Fruit fly (Drosophila melanogaster) whole organism, embryonic: ENCODE data around the gene Doc2.
A peak's percentile ranks its signal among the peaks of the same experiment; 100 is the strongest.

Source experiments
- BtbVII ChIP-seq: fragments of 200-800 bp; sonication (Bioruptor generic); optimal IDR thresholded peaks from 3 replicates; lab custom pipeline; 2017; ENCODE audit warnings: missing biosample characterization, mild to moderate bottlenecking, missing genetic modification characterization
- CG10366 ChIP-seq: fragments of 200-800 bp; sonication (Bioruptor generic); IDR thresholded peaks from 2 replicates; pipeline ENCODE4 v1.3.6; 2022; ENCODE audit warnings: missing biosample characterization, missing genetic modification characterization
- CG10431 ChIP-seq: fragments of 200-800 bp; sonication (Bioruptor generic); optimal IDR thresholded peaks from 3 replicates; lab custom pipeline; 2018; ENCODE audit warnings: missing biosample characterization, mild to moderate bottlenecking, missing genetic modification characterization
- CG10565 ChIP-seq: fragments of 200-800 bp; sonication (Bioruptor generic); optimal IDR thresholded peaks from 3 replicates; lab custom pipeline; 2016; ENCODE audit warnings: missing biosample characterization, mild to moderate bottlenecking, missing genetic modification characterization
- CG10979 ChIP-seq: fragments of 200-800 bp; sonication (Bioruptor generic); optimal IDR thresholded peaks from 2 replicates; lab custom pipeline; 2018; ENCODE audit warnings: missing biosample characterization, mild to moderate bottlenecking, missing genetic modification characterization, moderate library complexity
- CG13296 ChIP-seq: fragments of 200-800 bp; sonication (Bioruptor generic); optimal IDR thresholded peaks from 3 replicates; lab custom pipeline; 2018; ENCODE audit warnings: missing biosample characterization, mild to moderate bottlenecking, missing genetic modification characterization
- CG15479 ChIP-seq: fragments of 200-800 bp; sonication (Bioruptor generic); optimal IDR thresholded peaks from 3 replicates; lab custom pipeline; 2019; ENCODE audit warnings: missing biosample characterization, mild to moderate bottlenecking, missing genetic modification characterization, moderate library complexity
- CG17186 ChIP-seq: fragments of 200-800 bp; sonication (Bioruptor generic); optimal IDR thresholded peaks from 3 replicates; lab custom pipeline; 2017; ENCODE audit warnings: missing biosample characterization, missing genetic modification reagents, missing genetic modification characterization
- CG17385 ChIP-seq: fragments of 200-800 bp; sonication (Bioruptor generic); optimal IDR thresholded peaks from 3 replicates; lab custom pipeline; 2018; ENCODE audit warnings: missing biosample characterization, mild to moderate bottlenecking, missing genetic modification characterization
- CG17912 ChIP-seq: fragments of 200-800 bp; sonication (Bioruptor generic); optimal IDR thresholded peaks from 2 replicates; lab custom pipeline; 2018; ENCODE audit warnings: missing biosample characterization, mild to moderate bottlenecking, missing genetic modification characterization
- CG18011 ChIP-seq: fragments of 200-800 bp; sonication (Bioruptor generic); optimal IDR thresholded peaks from 2 replicates; lab custom pipeline; 2017; ENCODE audit warnings: missing biosample characterization, missing genetic modification characterization, mild to moderate bottlenecking, moderate library complexity, missing genotype
- CG2678 ChIP-seq: fragments of 200-800 bp; sonication (Bioruptor generic); optimal IDR thresholded peaks from 3 replicates; lab custom pipeline; 2019; ENCODE audit warnings: missing biosample characterization, mild to moderate bottlenecking, missing genetic modification characterization, moderate library complexity
- CG3726 ChIP-seq: fragments of 200-800 bp; sonication (Bioruptor generic); IDR thresholded peaks from 3 replicates; pipeline ENCODE4, ENCODE4 v1.3.6; 2022; ENCODE audit warnings: missing biosample characterization, missing genetic modification characterization
- CG4282 ChIP-seq: fragments of 200-800 bp; sonication (Bioruptor generic); optimal IDR thresholded peaks from 2 replicates; lab custom pipeline; 2016; ENCODE audit warnings: missing biosample characterization, missing genetic modification characterization
- CG6683 ChIP-seq: fragments of 200-800 bp; sonication (Bioruptor generic); optimal IDR thresholded peaks from 2 replicates; lab custom pipeline; 2017; ENCODE audit warnings: missing biosample characterization, mild to moderate bottlenecking, missing genetic modification characterization, missing genetic modification reagents
- CG7963 ChIP-seq: fragments of 200-800 bp; sonication (Bioruptor generic); IDR thresholded peaks from 3 replicates; pipeline ENCODE4 v1.3.6; 2022; ENCODE audit warnings: missing biosample characterization, missing genetic modification characterization; ENCODE audit not compliant: partially characterized antibody
- CG8281 ChIP-seq: fragments of 200-800 bp; sonication (Bioruptor generic); optimal IDR thresholded peaks from 2 replicates; lab custom pipeline; 2018; ENCODE audit warnings: missing biosample characterization, mild to moderate bottlenecking, missing genetic modification characterization, moderate library complexity
- E2f2 ChIP-seq: fragments of 200-800 bp; sonication (Bioruptor generic); IDR thresholded peaks from 2 replicates; pipeline ENCODE4 v1.3.6; 2022; ENCODE audit warnings: missing biosample characterization, missing genetic modification characterization
- Eip74EF ChIP-seq, 2 experiments: fragments of 200-800 bp in 1 of 2; fragments of >200 bp in 1 of 2; sonication (Bioruptor generic) in 1 of 2; optimal IDR thresholded peaks; 2 replicates each; lab custom pipeline; 2017 to 2019; ENCODE audit warnings: missing biosample characterization in 2 of 2, missing genetic modification characterization in 2 of 2, mild to moderate bottlenecking in 1 of 2, moderate library complexity in 1 of 2
- Kr ChIP-seq: fragments of 200-800 bp; sonication (Bioruptor generic); optimal IDR thresholded peaks from 2 replicates; lab custom pipeline; 2017; ENCODE audit warnings: missing biosample characterization, mild to moderate bottlenecking, missing genetic modification characterization
- Med ChIP-seq: fragments of 200-800 bp; sonication (Bioruptor generic); peaks from one replicate; lab custom pipeline; 2016; ENCODE audit warnings: missing biosample characterization, missing genetic modification characterization, mild to moderate bottlenecking, inconsistent platforms, moderate library complexity
- Mes4 ChIP-seq: fragments of 200-800 bp; sonication (Bioruptor generic); optimal IDR thresholded peaks from 2 replicates; lab custom pipeline; 2016; ENCODE audit warnings: missing biosample characterization, missing genetic modification characterization
- Neu2 ChIP-seq: fragments of 200-800 bp; sonication (Bioruptor generic); optimal IDR thresholded peaks from 3 replicates; lab custom pipeline; 2016; ENCODE audit warnings: missing biosample characterization, missing genetic modification characterization, borderline replicate concordance
- Nf-YA ChIP-seq: fragments of 200-800 bp; sonication (Bioruptor generic); IDR thresholded peaks from 2 replicates; pipeline ENCODE4 v1.3.6; 2022; ENCODE audit warnings: missing biosample characterization, missing genetic modification characterization
- Sox102F ChIP-seq: fragments of 200-800 bp; sonication (Bioruptor generic); optimal IDR thresholded peaks from 2 replicates; lab custom pipeline; 2018; ENCODE audit warnings: missing biosample characterization, mild to moderate bottlenecking, missing genetic modification characterization, moderate library complexity
- YL-1 ChIP-seq: fragments of 200-800 bp; sonication (Bioruptor generic); optimal IDR thresholded peaks from 3 replicates; lab custom pipeline; 2017; ENCODE audit warnings: missing biosample characterization, mild to moderate bottlenecking, missing genetic modification characterization
- emc ChIP-seq: fragments of 200-800 bp; sonication (Bioruptor generic); optimal IDR thresholded peaks from 2 replicates; lab custom pipeline; 2016; ENCODE audit warnings: missing biosample characterization, missing genetic modification characterization
- en ChIP-seq: fragments of 200-800 bp; sonication (Bioruptor generic); optimal IDR thresholded peaks from 2 replicates; lab custom pipeline; 2016; ENCODE audit warnings: missing biosample characterization, missing genetic modification characterization
- fd102C ChIP-seq: fragments of 200-800 bp; sonication (Bioruptor generic); optimal IDR thresholded peaks from 2 replicates; lab custom pipeline; 2018; ENCODE audit warnings: missing biosample characterization, mild to moderate bottlenecking, missing genetic modification characterization, moderate library complexity
- fu2 ChIP-seq: fragments of 200-800 bp; sonication (Bioruptor generic); optimal IDR thresholded peaks from 2 replicates; lab custom pipeline; 2016; ENCODE audit warnings: missing biosample characterization, missing genetic modification characterization
- gsb ChIP-seq: fragments of 200-800 bp; sonication (Bioruptor generic); IDR thresholded peaks from 2 replicates; pipeline ENCODE4 v1.3.6; 2022; ENCODE audit warnings: missing biosample characterization, missing genetic modification characterization
- mld ChIP-seq: fragments of 200-800 bp; sonication (Bioruptor generic); IDR thresholded peaks from 3 replicates; pipeline ENCODE4 v1.3.6; 2022; ENCODE audit warnings: missing biosample characterization, missing genetic modification characterization; ENCODE audit not compliant: partially characterized antibody
- nom ChIP-seq: fragments of 200-800 bp; sonication (Bioruptor generic); optimal IDR thresholded peaks from 2 replicates; lab custom pipeline; 2017; ENCODE audit warnings: missing biosample characterization, missing genetic modification characterization, mild to moderate bottlenecking, moderate library complexity, missing genetic modification reagents
- pb ChIP-seq: fragments of 200-800 bp; sonication (Bioruptor generic); optimal IDR thresholded peaks from 3 replicates; lab custom pipeline; 2016; ENCODE audit warnings: missing biosample characterization, missing genetic modification characterization
- peb ChIP-seq: fragments of 200-800 bp; sonication (Bioruptor generic); IDR thresholded peaks from 2 replicates; pipeline ENCODE4 v1.3.6; 2022; ENCODE audit warnings: missing biosample characterization, missing genetic modification characterization
- pnt ChIP-seq: fragments of 200-800 bp; sonication (Bioruptor generic); optimal IDR thresholded peaks from 3 replicates; lab custom pipeline; 2016; ENCODE audit warnings: missing biosample characterization, missing genetic modification characterization
- pzg ChIP-seq: fragments of 200-800 bp; sonication (Bioruptor generic); optimal IDR thresholded peaks from 3 replicates; lab custom pipeline; 2018; ENCODE audit warnings: missing biosample characterization, mild to moderate bottlenecking, missing genetic modification characterization, moderate library complexity
- sd ChIP-seq: fragments of 200-800 bp; sonication (Bioruptor generic); optimal IDR thresholded peaks from 3 replicates; lab custom pipeline; 2018; ENCODE audit warnings: missing biosample characterization, mild to moderate bottlenecking, missing genetic modification characterization, moderate library complexity
- sim ChIP-seq: fragments of 200-800 bp; sonication (Bioruptor generic); IDR thresholded peaks from 2 replicates; pipeline ENCODE4 v1.3.6; 2022; ENCODE audit warnings: missing biosample characterization, missing genetic modification characterization
- tll ChIP-seq, 2 experiments: fragments of 200-800 bp in 1 of 2; fragments of >200 bp in 1 of 2; sonication (Bioruptor generic) in 1 of 2; optimal IDR thresholded peaks; 2 replicates each; lab custom pipeline; 2017 to 2019; ENCODE audit warnings: missing biosample characterization in 2 of 2, missing genetic modification characterization in 2 of 2, mild to moderate bottlenecking in 1 of 2, moderate library complexity in 1 of 2
- trem ChIP-seq: fragments of 200-800 bp; optimal IDR thresholded peaks from 3 replicates; lab custom pipeline; 2019; ENCODE audit warnings: missing biosample characterization, mild to moderate bottlenecking, missing genetic modification characterization, moderate library complexity
- twi ChIP-seq: fragments of 200-800 bp; optimal IDR thresholded peaks from 2 replicates; lab custom pipeline; 2019; ENCODE audit warnings: missing biosample characterization, mild to moderate bottlenecking, missing genetic modification characterization, moderate library complexity
- zen ChIP-seq: fragments of 200-800 bp; sonication (Bioruptor generic); optimal IDR thresholded peaks from 3 replicates; lab custom pipeline; 2018; ENCODE audit warnings: missing biosample characterization, mild to moderate bottlenecking, missing genetic modification characterization, moderate library complexity

The Doc2 gene

DNA sequence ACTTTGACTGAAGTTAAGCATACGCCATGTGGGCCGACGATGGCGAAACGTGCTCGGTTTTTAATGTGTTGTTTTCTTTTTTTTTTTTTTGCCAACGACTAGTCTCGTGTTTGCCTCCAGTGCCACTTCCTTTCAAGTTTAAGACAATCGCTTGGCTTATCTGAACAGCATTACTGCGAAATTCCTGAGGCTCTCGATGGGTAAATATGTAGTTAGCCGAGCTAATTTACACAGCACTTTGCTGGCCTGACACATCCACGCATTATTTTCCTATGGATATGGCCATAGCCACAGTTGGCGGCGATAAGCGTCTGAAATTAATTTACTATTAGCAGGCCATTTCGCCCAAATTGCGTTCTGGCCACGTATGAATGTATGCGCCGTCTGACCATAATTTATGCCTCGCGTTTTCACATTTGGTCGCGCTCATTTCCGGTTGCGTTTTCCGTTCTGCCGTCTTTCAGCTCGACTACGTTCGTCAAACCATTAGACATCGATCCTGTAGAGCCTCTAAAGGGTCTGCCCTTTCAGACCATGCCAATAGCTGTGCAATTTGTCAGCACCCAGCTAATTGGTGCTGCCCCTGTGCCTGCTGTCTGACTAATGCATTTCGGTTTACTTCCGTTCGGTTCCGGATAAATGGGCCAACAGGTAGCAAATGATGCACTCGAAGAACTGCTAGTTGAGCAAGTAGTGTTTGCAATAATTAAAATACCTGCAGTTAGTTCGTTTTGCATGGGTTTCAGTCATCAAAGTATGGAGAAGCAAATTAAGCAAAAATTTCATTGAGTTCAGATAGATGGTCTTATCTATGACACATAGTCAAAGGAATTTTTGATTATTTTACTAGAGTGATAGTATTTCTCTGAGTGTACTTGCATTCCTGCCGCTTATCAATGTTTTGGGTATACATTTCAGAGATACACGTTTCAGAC is 1.7 kb upstream of the Doc2 start (continued):
- TF ChIP-seq BtbVII (no peak), peb (no peak), en (no peak), E2f2 (no peak), CG7963 (no peak), sd (tag; lab: Kevin White, UChicago) (peak; percentile 6), CG10366 (no peak), Med (GFP tag; lab: Kevin White, UChicago) (peak; percentile 67), mld (GFP tag; lab: Robert Waterston, UW) (no peak), CG4282 (GFP tag; lab: Kevin White, UChicago) (no peak), CG17912 (GFP tag; lab: Kevin White, UChicago) (no peak), CG10565 (GFP tag; lab: Kevin White, UChicago) (no peak), CG2678 (peak; percentile 16), CG3726 (GFP tag; lab: Robert Waterston, UW) (no peak), Mes4 (GFP tag; lab: Kevin White, UChicago) (no peak), Kr (GFP tag; lab: Kevin White, UChicago) (no peak), CG17186 (GFP tag; lab: Kevin White, UChicago) (no peak), fd102C (peak; percentile 66), CG13296 (GFP tag; lab: Kevin White, UChicago) (no peak), nom (no peak)

- TF ChIP-seq sim (GFP tag; lab: Robert Waterston, UW), result no peak
- TF ChIP-seq Neu2 (GFP tag; lab: Kevin White, UChicago), result no peak
- peak; percentile 96 for TF ChIP-seq zen
- TF ChIP-seq pnt (GFP tag; lab: Kevin White, UChicago), result no peak
- TF ChIP-seq pb (GFP tag; lab: Kevin White, UChicago), result no peak
- peak; percentile 43 for TF ChIP-seq CG15479
- no peak for TF ChIP-seq trem (tag; lab: Kevin White, UChicago)
- TF ChIP-seq tll (GFP tag; optimal IDR thresholded peaks at IDR 0.05; lab: Kevin White, UChicago), result peak in 1 of 2 experiments; percentile 15
- no peak for TF ChIP-seq CG10431
- TF ChIP-seq, all 482 proteins: peak for 3
Observed at dm6 chr3L:9017414-9017813, 1.6 kb downstream of the Doc2 start.

dm6 chr3L:9013745-9014144 is 5.3 kb downstream of the Doc2 start:
- TF ChIP-seq twi (peak; percentile 16), zen (peak; percentile 93), Neu2 (GFP tag; lab: Kevin White, UChicago) (no peak)

dm6 chr3L:9011485-9012389 is 7.3 kb downstream of the Doc2 start:
- TF ChIP-seq CG17385 (peak; percentile 36), CG18011 (GFP tag; lab: Kevin White, UChicago) (no peak), emc (no peak), Nf-YA (GFP tag; lab: Robert Waterston, UW) (peak; percentile 48; the same call in 1 of the 2 replicates), Sox102F (GFP tag; lab: Kevin White, UChicago) (peak; percentile 62), CG6683 (GFP tag; lab: Kevin White, UChicago) (no peak), YL-1 (no peak), Eip74EF (GFP tag; optimal IDR thresholded peaks at IDR 0.05; lab: Kevin White, UChicago) (no peak), gsb (GFP tag; lab: Robert Waterston, UW) (no peak), CG8281 (tag; lab: Kevin White, UChicago) (peak; percentile 57), pzg (no peak), CG10979 (tag; lab: Kevin White, UChicago) (peak; percentile 90), fu2 (GFP tag; lab: Kevin White, UChicago) (peak; percentile 3)
